Fruit fly (Drosophila melanogaster) whole organism, pupa: ENCODE measurements around the gene frtz.

Source experiments
- CG10348 ChIP-seq: fragments of 200-800 bp; sonication (Bioruptor generic); IDR thresholded peaks from 2 replicates; pipeline ENCODE4 v1.3.6; 2022; ENCODE audit warnings: missing biosample characterization, missing genetic modification characterization
- CG12605 ChIP-seq: fragments of 200-800 bp; sonication (Bioruptor generic); IDR thresholded peaks from 2 replicates; pipeline ENCODE4 v1.3.6; 2022; ENCODE audit warnings: missing biosample characterization, missing genetic modification characterization
- CG13204 ChIP-seq: fragments of 200-800 bp; sonication (Bioruptor generic); optimal IDR thresholded peaks from 2 replicates; lab custom pipeline; 2018; ENCODE audit warnings: missing biosample characterization, mild to moderate bottlenecking, missing genetic modification characterization, moderate library complexity
- CG14655 ChIP-seq: fragments of 200-800 bp; sonication (Bioruptor generic); optimal IDR thresholded peaks from 3 replicates; lab custom pipeline; 2017; ENCODE audit warnings: mild to moderate bottlenecking, missing biosample characterization, missing genetic modification reagents, missing genetic modification characterization
- CG15710 ChIP-seq: fragments of 200-800 bp; sonication (Bioruptor generic); optimal IDR thresholded peaks from 2 replicates; lab custom pipeline; 2018; ENCODE audit warnings: missing biosample characterization, mild to moderate bottlenecking, missing genetic modification characterization, moderate library complexity
- CG17806 ChIP-seq: fragments of 200-800 bp; sonication (Bioruptor generic); optimal IDR thresholded peaks from 2 replicates; lab custom pipeline; 2018; ENCODE audit warnings: missing biosample characterization, mild to moderate bottlenecking, missing genetic modification characterization, moderate library complexity
- CG32121 ChIP-seq: fragments of 200-800 bp; sonication (Bioruptor generic); IDR thresholded peaks from 2 replicates; pipeline ENCODE4 v1.3.6; 2022; ENCODE audit warnings: missing biosample characterization, missing genetic modification characterization
- CG34367 ChIP-seq: fragments of 200-800 bp; sonication (Bioruptor generic); optimal IDR thresholded peaks from 2 replicates; lab custom pipeline; 2018; ENCODE audit warnings: missing biosample characterization, mild to moderate bottlenecking, missing genetic modification characterization
- CG4496 ChIP-seq: fragments of 200-800 bp; sonication (Bioruptor generic); IDR thresholded peaks from 3 replicates; pipeline ENCODE4 v1.3.6; 2022; ENCODE audit warnings: missing biosample characterization, missing genetic modification characterization
- CG8159 ChIP-seq: fragments of 200-800 bp; sonication (Bioruptor generic); optimal IDR thresholded peaks from 3 replicates; lab custom pipeline; 2018; ENCODE audit warnings: missing biosample characterization, mild to moderate bottlenecking, missing genetic modification characterization, moderate library complexity
- CG8301 ChIP-seq: fragments of 200-800 bp; sonication (Bioruptor generic); optimal IDR thresholded peaks from 2 replicates; lab custom pipeline; 2018; ENCODE audit warnings: missing biosample characterization, mild to moderate bottlenecking, missing genetic modification characterization
- CG9948 ChIP-seq: fragments of 200-800 bp; sonication (Bioruptor generic); optimal IDR thresholded peaks from 2 replicates; lab custom pipeline; 2018; ENCODE audit warnings: missing biosample characterization, mild to moderate bottlenecking, missing genetic modification characterization, moderate library complexity
- D1 ChIP-seq: fragments of 200-800 bp; sonication (Bioruptor generic); optimal IDR thresholded peaks from 2 replicates; lab custom pipeline; 2018; ENCODE audit warnings: missing biosample characterization, mild to moderate bottlenecking, missing genetic modification characterization, moderate library complexity
- EcR ChIP-seq: fragments of 200-800 bp; sonication (Bioruptor generic); optimal IDR thresholded peaks from 3 replicates; lab custom pipeline; 2019; ENCODE audit warnings: missing biosample characterization, missing genetic modification characterization, mild to moderate bottlenecking, moderate library complexity, missing genetic modification reagents
- Ets98B ChIP-seq: fragments of 200-800 bp; sonication (Bioruptor generic); IDR thresholded peaks from 2 replicates; pipeline ENCODE4 v1.3.6; 2022; ENCODE audit warnings: missing biosample characterization, missing genetic modification characterization
- Pif1A ChIP-seq: fragments of 200-800 bp; sonication (Bioruptor generic); optimal IDR thresholded peaks from 3 replicates; lab custom pipeline; 2016; ENCODE audit warnings: missing biosample characterization, missing genetic modification characterization
- Pif1B ChIP-seq: fragments of 200-800 bp; sonication (Bioruptor generic); optimal IDR thresholded peaks from 3 replicates; lab custom pipeline; 2016; ENCODE audit warnings: missing biosample characterization, missing genetic modification characterization
- Snoo ChIP-seq: fragments of 200-800 bp; sonication (Bioruptor generic); optimal IDR thresholded peaks from 3 replicates; lab custom pipeline; 2017; ENCODE audit warnings: missing biosample characterization, mild to moderate bottlenecking, missing genetic modification characterization, inconsistent platforms
- fd96Ca ChIP-seq: fragments of 200-800 bp; sonication (Bioruptor generic); IDR thresholded peaks from 3 replicates; pipeline ENCODE4 v1.3.6; 2022; ENCODE audit warnings: missing biosample characterization, missing genetic modification characterization
- gl ChIP-seq: fragments of 200-800 bp; sonication (Bioruptor generic); optimal IDR thresholded peaks from 2 replicates; lab custom pipeline; 2018; ENCODE audit warnings: missing biosample characterization, mild to moderate bottlenecking, missing genetic modification characterization
- rn ChIP-seq: fragments of 200-800 bp; sonication (Bioruptor generic); IDR thresholded peaks from 2 replicates; pipeline ENCODE4 v1.3.6; 2022; ENCODE audit warnings: missing biosample characterization, missing genetic modification characterization

The frtz gene

dm6 chr2L:1738054-1738453 is 22.4 kb upstream of the frtz start:
- TF ChIP-seq CG10348, result no peak
- TF ChIP-seq CG14655, result peak; percentile 66
- no peak for TF ChIP-seq CG9948 (tag; lab: Kevin White, UChicago)
- TF ChIP-seq CG8301 (tag; lab: Kevin White, UChicago), result peak; percentile 75
- TF ChIP-seq CG17806 (tag; lab: Kevin White, UChicago), result peak; percentile 21
- TF ChIP-seq Pif1A (GFP tag; lab: Kevin White, UChicago), result peak; percentile 40

dm6 chr2L:1737057-1737581 is 21.5 kb upstream of the frtz start:
- TF ChIP-seq Snoo (tag; lab: Kevin White, UChicago) (peak; percentile 50), Pif1B (GFP tag; lab: Kevin White, UChicago) (peak; percentile 93), CG8159 (tag; lab: Kevin White, UChicago) (peak; percentile 78), CG4496 (GFP tag; lab: Robert Waterston, UW) (peak; percentile 92), CG32121 (GFP tag; lab: Robert Waterston, UW) (peak; percentile 96), D1 (tag; lab: Kevin White, UChicago) (peak; percentile 78), Ets98B (peak; percentile 94), CG15710 (tag; lab: Kevin White, UChicago) (peak; percentile 76), gl (peak; percentile 42), CG17806 (tag; lab: Kevin White, UChicago) (peak; percentile 77), EcR (GFP tag; lab: Kevin White, UChicago) (no peak), CG10348 (peak; percentile 81; the same call in 1 of the 2 replicates), Pif1A (GFP tag; lab: Kevin White, UChicago) (peak; percentile 95), rn (GFP tag; lab: Robert Waterston, UW) (peak; percentile 93), CG14655 (peak; percentile 96), fd96Ca (GFP tag; lab: Robert Waterston, UW) (peak; percentile 94), CG9948 (tag; lab: Kevin White, UChicago) (peak; percentile 86), CG13204 (GFP tag; lab: Kevin White, UChicago) (no peak), CG8301 (tag; lab: Kevin White, UChicago) (peak; percentile 97), CG12605 (GFP tag; lab: Robert Waterston, UW) (peak; percentile 79), CG34367 (tag; lab: Kevin White, UChicago) (peak; percentile 60)

DNA sequence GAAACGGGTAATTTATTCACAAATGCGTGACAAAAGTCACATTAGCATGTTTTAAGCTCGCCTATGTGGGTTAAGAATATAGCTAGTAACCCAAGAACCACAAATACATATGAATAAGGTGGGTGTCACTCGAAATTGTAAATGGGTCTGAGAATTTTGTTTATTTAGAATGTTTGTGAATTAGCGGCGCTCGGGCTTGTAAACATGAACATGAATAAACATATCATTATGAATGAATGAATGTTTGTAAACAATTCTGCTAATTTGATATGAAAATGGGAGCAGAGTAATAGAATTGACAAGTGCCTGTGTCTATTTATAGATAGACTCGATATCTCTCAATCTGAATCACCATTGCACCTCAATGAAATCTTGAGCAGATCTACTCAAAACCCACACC is 19.5 kb upstream of the frtz start:
- TF ChIP-seq CG34367 (tag; lab: Kevin White, UChicago), result no peak
- no peak for TF ChIP-seq CG10348
- TF ChIP-seq Snoo (tag; lab: Kevin White, UChicago), result no peak
- no peak for TF ChIP-seq CG13204 (GFP tag; lab: Kevin White, UChicago)
- no peak for TF ChIP-seq rn (GFP tag; lab: Robert Waterston, UW)
- TF ChIP-seq Ets98B, result no peak
- TF ChIP-seq CG15710 (tag; lab: Kevin White, UChicago), result no peak
- no peak for TF ChIP-seq gl
- no peak for TF ChIP-seq Pif1B (GFP tag; lab: Kevin White, UChicago)
- no peak for TF ChIP-seq D1 (tag; lab: Kevin White, UChicago)
- TF ChIP-seq CG14655, result no peak

- TF ChIP-seq EcR (GFP tag; lab: Kevin White, UChicago) (peak; percentile 96), Ets98B (no peak), D1 (tag; lab: Kevin White, UChicago) (no peak)
Observed at dm6 chr2L:1733155-1733813, 17.6 kb upstream of the frtz start.

DNA sequence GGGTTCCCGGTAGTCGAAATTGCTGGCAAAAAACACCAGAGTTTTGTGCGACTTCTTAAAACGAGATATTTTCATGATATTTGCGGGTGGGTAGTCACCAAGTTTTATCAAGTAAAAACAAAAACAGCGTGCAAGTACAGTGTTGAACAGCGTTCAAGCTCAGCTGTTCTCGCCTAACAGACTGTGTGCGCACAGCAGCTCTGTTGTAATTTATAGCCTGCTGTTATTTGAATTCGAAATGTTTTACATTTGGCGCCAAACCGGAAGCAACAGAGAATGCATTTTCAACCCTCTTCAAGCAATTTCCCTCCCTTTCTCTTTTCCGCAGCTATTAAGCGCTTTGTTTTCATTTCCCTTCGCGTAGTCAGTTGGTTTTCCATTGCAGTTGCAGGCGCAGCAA is 16.5 kb upstream of the frtz start, which contains the start of the genes CG17652 and CG17646:
TSS of gene CG17652 (minus strand) at position 168 of the 400 bp plus-strand sequence.
TSS of gene CG17646 (plus strand) at position 336 of the 400 bp plus-strand sequence.
- TF ChIP-seq Snoo (tag; lab: Kevin White, UChicago), result no peak
- TF ChIP-seq CG32121 (GFP tag; lab: Robert Waterston, UW), result no peak
- TF ChIP-seq rn (GFP tag; lab: Robert Waterston, UW), result no peak
- TF ChIP-seq CG13204 (GFP tag; lab: Kevin White, UChicago), result no peak
- no peak for TF ChIP-seq CG34367 (tag; lab: Kevin White, UChicago)
- no peak for TF ChIP-seq fd96Ca (GFP tag; lab: Robert Waterston, UW)
- peak; percentile 26 for TF ChIP-seq EcR (GFP tag; lab: Kevin White, UChicago)
- no peak for TF ChIP-seq CG12605 (GFP tag; lab: Robert Waterston, UW)
- TF ChIP-seq Pif1A (GFP tag; lab: Kevin White, UChicago), result no peak
- no peak for TF ChIP-seq CG15710 (tag; lab: Kevin White, UChicago)
- TF ChIP-seq Pif1B (GFP tag; lab: Kevin White, UChicago), result no peak
- TF ChIP-seq CG8159 (tag; lab: Kevin White, UChicago), result peak; percentile 7
- no peak for TF ChIP-seq D1 (tag; lab: Kevin White, UChicago)
- peak; percentile 19; the same call in 1 of the 2 replicates for TF ChIP-seq Ets98B
- no peak for TF ChIP-seq CG14655
- TF ChIP-seq CG4496 (GFP tag; lab: Robert Waterston, UW), result no peak
- no peak for TF ChIP-seq CG9948 (tag; lab: Kevin White, UChicago)
- TF ChIP-seq CG10348, result no peak
- no peak for TF ChIP-seq CG8301 (tag; lab: Kevin White, UChicago)
- no peak for TF ChIP-seq CG17806 (tag; lab: Kevin White, UChicago)
- no peak for TF ChIP-seq gl
